Fruit fly (Drosophila melanogaster): ENCODE measurements around the gene CG40485.
A peak's percentile ranks its signal among the peaks of the same experiment; 100 is the strongest.

CG40485 gene

dm6 chrX:23004598-23005469, 42.7 kb upstream of the CG40485 start, which contains the start of the genes stnA and stnB (continued):
- 0 out of 3 replicates have a peak, but pooled peaks have one; percentile 16 for TF ChIP-seq tgo (GFP tag; IDR thresholded peaks at IDR 0.05)
- TF ChIP-seq Xbp1 (GFP tag; optimal IDR thresholded peaks at IDR 0.05): peak; percentile 16
- no peak for TF ChIP-seq Gsc (GFP tag; IDR thresholded peaks at IDR 0.05)
- no peak for TF ChIP-seq CG8290 (GFP tag; optimal IDR thresholded peaks at IDR 0.05)
- no peak for TF ChIP-seq CG8290 (tag; optimal IDR thresholded peaks at IDR 0.05)
- TF ChIP-seq CoRest (tag; optimal IDR thresholded peaks at IDR 0.05): peak; percentile 14
- no peak for TF ChIP-seq CG1792 (GFP tag; optimal IDR thresholded peaks at IDR 0.05)
- peak; percentile 28 for TF ChIP-seq sug (tag; optimal IDR thresholded peaks at IDR 0.05)
- TF ChIP-seq CG18262 (tag; optimal IDR thresholded peaks at IDR 0.05): peak; percentile 4
- TF ChIP-seq repo (GFP tag; optimal IDR thresholded peaks at IDR 0.05): no peak
- TF ChIP-seq CG14441 (GFP tag; IDR thresholded peaks at IDR 0.05): no peak
- no peak for TF ChIP-seq al (GFP tag; IDR thresholded peaks at IDR 0.05)
- TF ChIP-seq CG3281 (GFP tag; optimal IDR thresholded peaks at IDR 0.05): peak; percentile 26
- TF ChIP-seq CG13624 (GFP tag; optimal IDR thresholded peaks at IDR 0.05): peak; percentile 0
- peak; percentile 37; the same call in 1 of the 2 replicates for TF ChIP-seq CG9215 (GFP tag; IDR thresholded peaks at IDR 0.05)
- TF ChIP-seq zen2 (GFP tag; IDR thresholded peaks at IDR 0.05; ENCODE audit: partially characterized antibody): no peak
- no peak for TF ChIP-seq lov (optimal IDR thresholded peaks at IDR 0.05)
- TF ChIP-seq lov (GFP tag; IDR thresholded peaks at IDR 0.05): no peak
- peak in 1 of 2 experiments; percentile 13 for TF ChIP-seq eve (GFP tag; optimal IDR thresholded peaks at IDR 0.05)
- TF ChIP-seq run (tag; optimal IDR thresholded peaks at IDR 0.05): no peak
- TF ChIP-seq CG11504 (tag; optimal IDR thresholded peaks at IDR 0.05): peak; percentile 54
- peak; percentile 28; the same call in 1 of the 2 replicates for TF ChIP-seq Rfx (GFP tag; IDR thresholded peaks at IDR 0.05)
- TF ChIP-seq CG1647 (GFP tag; optimal IDR thresholded peaks at IDR 0.05): no peak
- TF ChIP-seq jumu (GFP tag; optimal IDR thresholded peaks at IDR 0.05): no peak
- TF ChIP-seq Deaf1 (tag; optimal IDR thresholded peaks at IDR 0.05): peak; percentile 2
- peak; percentile 34 for TF ChIP-seq Meics (GFP tag; optimal IDR thresholded peaks at IDR 0.05)
- TF ChIP-seq Ada2b (GFP tag; IDR thresholded peaks at IDR 0.05): 0 out of 2 replicates have a peak, but pooled peaks have one; percentile 13
- peak; percentile 9; the same call in 1 of the 2 replicates for TF ChIP-seq lmd (GFP tag; IDR thresholded peaks at IDR 0.05)
- TF ChIP-seq CG7372 (GFP tag; IDR thresholded peaks at IDR 0.05): peak; percentile 22; the same call in 1 of the 2 replicates
- TF ChIP-seq CG34376 (GFP tag; optimal IDR thresholded peaks at IDR 0.05): peak; percentile 4
- no peak for TF ChIP-seq zen (tag; optimal IDR thresholded peaks at IDR 0.05)
- peak; percentile 14 for TF ChIP-seq Sox100B (GFP tag; optimal IDR thresholded peaks at IDR 0.05)
- peak; percentile 40; the same call in 1 of the 2 replicates for TF ChIP-seq Adf1 (GFP tag; IDR thresholded peaks at IDR 0.05)
- TF ChIP-seq mam (GFP tag; optimal IDR thresholded peaks at IDR 0.05): peak; percentile 19
- peak; percentile 34; the same call in 1 of the 2 replicates for TF ChIP-seq Xrp1 (GFP tag; IDR thresholded peaks at IDR 0.05)
- TF ChIP-seq Mrtf (GFP tag; IDR thresholded peaks at IDR 0.05): no peak
- TF ChIP-seq Oli (tag; optimal IDR thresholded peaks at IDR 0.05): peak; percentile 20
- no peak for TF ChIP-seq CG42726 (GFP tag; IDR thresholded peaks at IDR 0.05; ENCODE audit: partially characterized antibody)
- no peak for TF ChIP-seq twi (tag; optimal IDR thresholded peaks at IDR 0.05)
- TF ChIP-seq Six4 (GFP tag; optimal IDR thresholded peaks at IDR 0.05): no peak
- TF ChIP-seq cato (GFP tag; optimal IDR thresholded peaks at IDR 0.05; ENCODE audit: borderline replicate concordance): no peak
- TF ChIP-seq sens (GFP tag): peak; percentile 74
- peak; percentile 61 for TF ChIP-seq CG2678 (tag; optimal IDR thresholded peaks at IDR 0.05)
- TF ChIP-seq NC2α (GFP tag; optimal IDR thresholded peaks at IDR 0.05): no peak
- TF ChIP-seq bsh (GFP tag; optimal IDR thresholded peaks at IDR 0.05): peak in 1 of 2 experiments; percentile 18
- TF ChIP-seq E2f2 (GFP tag; IDR thresholded peaks at IDR 0.05): 0 out of 2 replicates have a peak, but pooled peaks have one; percentile 8
- peak; percentile 51 for TF ChIP-seq CG2120 (GFP tag; optimal IDR thresholded peaks at IDR 0.05)
- TF ChIP-seq gro (GFP tag; optimal IDR thresholded peaks at IDR 0.05): peak; percentile 27
- peak; percentile 39; the same call in 1 of the 2 replicates for TF ChIP-seq CG9932 (GFP tag; IDR thresholded peaks at IDR 0.05)
- 0 out of 2 replicates have a peak, but pooled peaks have one; percentile 7 for TF ChIP-seq sob (GFP tag; IDR thresholded peaks at IDR 0.05)

Measured in whole organism, embryonic.